Worm (Caenorhabditis elegans): ENCODE results near the gene idpb-4.

Gene idpb-4

ce11 chrII:8746298-8746775 lies 9.0 kb upstream of the idpb-4 start (continued):
- TF ChIP-seq spr-1 (tag; optimal IDR thresholded peaks at IDR 0.05) = no peak
- TF ChIP-seq mep-1 (tag; optimal IDR thresholded peaks at IDR 0.05) = no peak
- TF ChIP-seq Y105C5A.15 (GFP tag; IDR thresholded peaks at IDR 0.05) = peak; percentile 74; the same call in 1 of the 2 replicates
- no peak for TF ChIP-seq cey-2 (tag; optimal IDR thresholded peaks at IDR 0.05; ENCODE audit: borderline replicate concordance, insufficient read depth)
- 0 out of 2 replicates have a peak, but pooled peaks have one; percentile 11 for TF ChIP-seq egl-43 (GFP tag; IDR thresholded peaks at IDR 0.05)
- TF ChIP-seq F44E2.7 (GFP tag; IDR thresholded peaks at IDR 0.05) = no peak
- TF ChIP-seq arid-1 (GFP tag; conservative IDR thresholded peaks at IDR 0.05) = 0 out of 2 replicates have a peak, but pooled peaks have one; percentile 37
- TF ChIP-seq nhr-102 (tag; optimal IDR thresholded peaks at IDR 0.05) = no peak
- TF ChIP-seq ctbp-1 (GFP tag; IDR thresholded peaks at IDR 0.05) = no peak
- TF ChIP-seq jun-1 (tag; optimal IDR thresholded peaks at IDR 0.05) = no peak
- no peak for TF ChIP-seq ceh-82 (tag; optimal IDR thresholded peaks at IDR 0.05)
- no peak for TF ChIP-seq ztf-7 (tag; optimal IDR thresholded peaks at IDR 0.05)
- no peak for TF ChIP-seq dpl-1 (GFP tag; optimal IDR thresholded peaks at IDR 0.05)
- peak; percentile 10; the same call in 1 of the 2 replicates for TF ChIP-seq dmd-6 (GFP tag; IDR thresholded peaks at IDR 0.05)
- peak; percentile 43 for TF ChIP-seq nhr-41 (GFP tag; IDR thresholded peaks at IDR 0.05)
- TF ChIP-seq dmd-9 (GFP tag; IDR thresholded peaks at IDR 0.05) = no peak
- no peak for TF ChIP-seq zip-2 (tag; optimal IDR thresholded peaks at IDR 0.05)
- no peak for TF ChIP-seq ceh-32 (tag; optimal IDR thresholded peaks at IDR 0.05; ENCODE audit: poor library complexity)
- no peak for TF ChIP-seq nhr-10 (tag; optimal IDR thresholded peaks at IDR 0.05)
- no peak for TF ChIP-seq ceh-44 (GFP tag; IDR thresholded peaks at IDR 0.05)
- TF ChIP-seq hlh-30 (tag; optimal IDR thresholded peaks at IDR 0.05; ENCODE audit: insufficient read depth) = no peak
- no peak for TF ChIP-seq ztf-11 (tag; optimal IDR thresholded peaks at IDR 0.05)
- no peak for TF ChIP-seq lin-1 (GFP tag; IDR thresholded peaks at IDR 0.05)
- TF ChIP-seq aha-1 (tag) = peak; percentile 55
- TF ChIP-seq unc-130 (GFP tag; optimal IDR thresholded peaks at IDR 0.05) = no peak
- no peak for TF ChIP-seq tag-97 (GFP tag; IDR thresholded peaks at IDR 0.05)
- TF ChIP-seq sdz-12 (GFP tag; optimal IDR thresholded peaks at IDR 0.05) = peak; percentile 74
- TF ChIP-seq nhr-28 (tag; optimal IDR thresholded peaks at IDR 0.05) = no peak
- TF ChIP-seq madf-5 (GFP tag; IDR thresholded peaks at IDR 0.05) = peak in 1 of 2 experiments; percentile 63; a peak in 1 of 4 replicates
- TF ChIP-seq skn-1 (tag; optimal IDR thresholded peaks at IDR 0.05) = no peak
- no peak for TF ChIP-seq nhr-42 (GFP tag; IDR thresholded peaks at IDR 0.05)
- TF ChIP-seq ama-1 (optimal IDR thresholded peaks at IDR 0.05) = peak; percentile 96
- no peak for TF ChIP-seq F26F4.8 (GFP tag; conservative IDR thresholded peaks at IDR 0.05)
- no peak for TF ChIP-seq hlh-11 (tag; optimal IDR thresholded peaks at IDR 0.05)
- TF ChIP-seq D1046.2 (GFP tag; IDR thresholded peaks at IDR 0.05) = peak; percentile 28; the same call in 1 of the 2 replicates
- TF ChIP-seq daf-12 (tag; optimal IDR thresholded peaks at IDR 0.05) = no peak
- TF ChIP-seq daf-19 (GFP tag; conservative IDR thresholded peaks at IDR 0.05) = no peak
- TF ChIP-seq egl-27 (tag; optimal IDR thresholded peaks at IDR 0.05) = no peak
- no peak for TF ChIP-seq F37D6.2 (tag; optimal IDR thresholded peaks at IDR 0.05)
- no peak for TF ChIP-seq dve-1 (tag; optimal IDR thresholded peaks at IDR 0.05; ENCODE audit: insufficient read depth)
- TF ChIP-seq F10B5.3 (tag; optimal IDR thresholded peaks at IDR 0.05) = no peak
- peak; percentile 68 for TF ChIP-seq mxl-2 (GFP tag; conservative IDR thresholded peaks at IDR 0.05)
- TF ChIP-seq lin-29 (GFP tag; IDR thresholded peaks at IDR 0.05) = no peak; the same call in none of the 2 replicates
- peak; percentile 77 for TF ChIP-seq nhr-111 (GFP tag; optimal IDR thresholded peaks at IDR 0.05)
- TF ChIP-seq zfp-3 (GFP tag; conservative IDR thresholded peaks at IDR 0.05) = peak; percentile 79; the same call in 1 of the 2 replicates
- TF ChIP-seq nhr-76 (tag; optimal IDR thresholded peaks at IDR 0.05) = no peak
- no peak for TF ChIP-seq mdt-29 (GFP tag; IDR thresholded peaks at IDR 0.05)
- TF ChIP-seq unc-39 (tag; optimal IDR thresholded peaks at IDR 0.05) = no peak
- no peak; the same call in 1 of the 2 replicates for TF ChIP-seq madf-9 (GFP tag; conservative IDR thresholded peaks at IDR 0.05)
- TF ChIP-seq saeg-2 (GFP tag; IDR thresholded peaks at IDR 0.05) = no peak
- TF ChIP-seq fos-1 (tag; optimal IDR thresholded peaks at IDR 0.05) = no peak

Data from whole organism, L4 larva.